Fruit fly (Drosophila melanogaster): ENCODE data around the gene Lrp4.
A peak's percentile ranks its signal among the peaks of the same experiment; 100 is the strongest.

The Lrp4 gene

DNA sequence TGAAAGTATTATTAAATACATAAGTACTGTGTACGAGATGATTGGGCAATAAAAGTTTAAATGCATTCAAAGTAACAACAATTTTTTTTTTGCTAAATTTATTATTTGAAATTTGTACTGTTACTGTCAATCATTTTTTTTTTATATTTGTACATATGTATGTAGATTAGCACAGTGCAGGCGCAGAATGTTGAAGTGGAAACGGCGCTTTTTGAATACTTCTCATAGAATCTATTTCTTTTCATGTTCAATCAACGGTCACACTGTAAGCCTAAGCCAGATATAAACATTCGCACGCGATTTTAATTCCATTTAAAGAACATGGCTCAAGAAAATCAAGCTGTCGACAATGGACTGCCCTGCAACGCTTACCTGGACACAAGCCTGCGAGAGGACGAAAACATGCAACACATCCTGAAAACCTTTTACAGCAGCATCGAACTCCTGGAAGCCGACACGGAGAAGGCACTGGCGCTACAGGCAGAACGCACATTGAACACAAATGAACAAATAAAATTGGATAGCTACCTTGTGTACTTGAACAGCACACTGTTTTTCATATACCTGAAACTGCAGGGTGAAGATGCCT, 34.2 kb downstream of the Lrp4 start, which contains the start of gene Rrp47 (continued):
- TF ChIP-seq CG14014 (GFP tag; IDR thresholded peaks at IDR 0.05) = no peak
- no peak for TF ChIP-seq CG33557 (GFP tag; optimal IDR thresholded peaks at IDR 0.05)
- TF ChIP-seq kay (GFP tag; optimal IDR thresholded peaks at IDR 0.05) = no peak
- TF ChIP-seq ci (GFP tag; IDR thresholded peaks at IDR 0.05) = no peak
- TF ChIP-seq CG10366 (GFP tag; IDR thresholded peaks at IDR 0.05) = no peak
- no peak for TF ChIP-seq trem (tag; optimal IDR thresholded peaks at IDR 0.05)
- no peak for TF ChIP-seq jing (GFP tag; optimal IDR thresholded peaks at IDR 0.05)
- TF ChIP-seq CG6813 (GFP tag; optimal IDR thresholded peaks at IDR 0.05) = no peak
- no peak for TF ChIP-seq Mad (GFP tag; optimal IDR thresholded peaks at IDR 0.05)
- TF ChIP-seq Gug (GFP tag; IDR thresholded peaks at IDR 0.05) = no peak
- TF ChIP-seq CG31365 (tag; optimal IDR thresholded peaks at IDR 0.05) = no peak
- no peak for TF ChIP-seq CG6272 (GFP tag; IDR thresholded peaks at IDR 0.05)
- TF ChIP-seq shn (GFP tag; optimal IDR thresholded peaks at IDR 0.05) = no peak
- TF ChIP-seq ssp (GFP tag; IDR thresholded peaks at IDR 0.05) = peak; percentile 94
- no peak for TF ChIP-seq CG17385 (GFP tag; optimal IDR thresholded peaks at IDR 0.05)
- TF ChIP-seq CG13296 (GFP tag; optimal IDR thresholded peaks at IDR 0.05) = no peak
- no peak for TF ChIP-seq Aef1 (GFP tag; IDR thresholded peaks at IDR 0.05)
- TF ChIP-seq CG15011 (GFP tag; optimal IDR thresholded peaks at IDR 0.05) = no peak
- TF ChIP-seq crc (GFP tag; optimal IDR thresholded peaks at IDR 0.05) = no peak
- TF ChIP-seq CG18599 (GFP tag; optimal IDR thresholded peaks at IDR 0.05) = no peak
- peak; percentile 74 for TF ChIP-seq gfzf (GFP tag; optimal IDR thresholded peaks at IDR 0.05)
- no peak for TF ChIP-seq danr (GFP tag; IDR thresholded peaks at IDR 0.05)
- TF ChIP-seq ranshi (GFP tag; IDR thresholded peaks at IDR 0.05) = no peak
- no peak for TF ChIP-seq sr (GFP tag; IDR thresholded peaks at IDR 0.05)
- no peak for TF ChIP-seq btn (GFP tag; optimal IDR thresholded peaks at IDR 0.05)
- TF ChIP-seq CG10147 (GFP tag; optimal IDR thresholded peaks at IDR 0.05) = no peak
- TF ChIP-seq HLH4C (GFP tag; IDR thresholded peaks at IDR 0.05; ENCODE audit: partially characterized antibody) = no peak
- no peak for TF ChIP-seq CG14667 (GFP tag; IDR thresholded peaks at IDR 0.05)
- TF ChIP-seq CG11398 (GFP tag; optimal IDR thresholded peaks at IDR 0.05) = no peak
- TF ChIP-seq Neu2 (GFP tag; optimal IDR thresholded peaks at IDR 0.05; ENCODE audit: borderline replicate concordance) = no peak
- TF ChIP-seq CG9437 (GFP tag; optimal IDR thresholded peaks at IDR 0.05) = no peak
- no peak for TF ChIP-seq ase (GFP tag; IDR thresholded peaks at IDR 0.05)
- no peak for TF ChIP-seq bowl (GFP tag; IDR thresholded peaks at IDR 0.05)
- peak; percentile 6 for TF ChIP-seq CG14710 (tag; optimal IDR thresholded peaks at IDR 0.05)
- TF ChIP-seq CG8478 (optimal IDR thresholded peaks at IDR 0.05) = no peak
- peak; percentile 37 for TF ChIP-seq CG3995 (GFP tag; optimal IDR thresholded peaks at IDR 0.05)
- peak; percentile 21 for TF ChIP-seq Sry-δ (GFP tag; optimal IDR thresholded peaks at IDR 0.05)
- no peak for TF ChIP-seq CG18619 (GFP tag; optimal IDR thresholded peaks at IDR 0.05)
- TF ChIP-seq CG8290 (GFP tag; optimal IDR thresholded peaks at IDR 0.05) = peak; percentile 5
- TF ChIP-seq CG8290 (tag; optimal IDR thresholded peaks at IDR 0.05) = no peak
- TF ChIP-seq pzg (GFP tag; optimal IDR thresholded peaks at IDR 0.05) = peak; percentile 52
- no peak for TF ChIP-seq GATAe (GFP tag; conservative IDR thresholded peaks at IDR 0.05)
- no peak for TF ChIP-seq CG14441 (GFP tag; IDR thresholded peaks at IDR 0.05)
- peak; percentile 57 for TF ChIP-seq CG9797 (GFP tag; optimal IDR thresholded peaks at IDR 0.05)
- TF ChIP-seq CTCF (GFP tag; optimal IDR thresholded peaks at IDR 0.05) = no peak
- peak; percentile 60 for TF ChIP-seq CG4617 (GFP tag; optimal IDR thresholded peaks at IDR 0.05; ENCODE audit: borderline replicate concordance)
- no peak for TF ChIP-seq CG11560 (tag; IDR thresholded peaks at IDR 0.05)
- no peak for TF ChIP-seq CG10274 (GFP tag; optimal IDR thresholded peaks at IDR 0.05)
- TF ChIP-seq gsb-n (tag; optimal IDR thresholded peaks at IDR 0.05) = no peak
- no peak for TF ChIP-seq hkb (optimal IDR thresholded peaks at IDR 0.05)
- TF ChIP-seq hkb (GFP tag; IDR thresholded peaks at IDR 0.05) = 0 out of 2 replicates have a peak, but pooled peaks have one; percentile 16
- no peak for TF ChIP-seq az2 (GFP tag; optimal IDR thresholded peaks at IDR 0.05)
- TF ChIP-seq Abd-B (GFP tag; optimal IDR thresholded peaks at IDR 0.05) = no peak
